Worm (Caenorhabditis elegans): ENCODE data around the gene exc-6.
"Not testable (repeated sequence)": the region's sequence is repeated elsewhere in the genome, so short reads cannot be mapped to it uniquely, and the experiment has no call there.

exc-6 gene

ce11 chrIII:1074152-1074551, 28.9 kb upstream of the exc-6 start:
- TF ChIP-seq T23F11.4 (GFP tag; optimal IDR thresholded peaks at IDR 0.05): no peak
- no peak for TF ChIP-seq fkh-6 (tag; optimal IDR thresholded peaks at IDR 0.05)
- no peak for TF ChIP-seq sox-4 (tag; optimal IDR thresholded peaks at IDR 0.05)
- TF ChIP-seq tbx-2 (tag; optimal IDR thresholded peaks at IDR 0.05): no peak
- TF ChIP-seq unc-3 (GFP tag; conservative IDR thresholded peaks at IDR 0.05): no peak
- TF ChIP-seq unc-3 (tag; optimal IDR thresholded peaks at IDR 0.05): no peak
- TF ChIP-seq hlh-6 (tag; optimal IDR thresholded peaks at IDR 0.05): no peak
- TF ChIP-seq F13H6.1 (tag; optimal IDR thresholded peaks at IDR 0.05): no peak
- TF ChIP-seq lin-11 (tag; optimal IDR thresholded peaks at IDR 0.05): no peak

DNA sequence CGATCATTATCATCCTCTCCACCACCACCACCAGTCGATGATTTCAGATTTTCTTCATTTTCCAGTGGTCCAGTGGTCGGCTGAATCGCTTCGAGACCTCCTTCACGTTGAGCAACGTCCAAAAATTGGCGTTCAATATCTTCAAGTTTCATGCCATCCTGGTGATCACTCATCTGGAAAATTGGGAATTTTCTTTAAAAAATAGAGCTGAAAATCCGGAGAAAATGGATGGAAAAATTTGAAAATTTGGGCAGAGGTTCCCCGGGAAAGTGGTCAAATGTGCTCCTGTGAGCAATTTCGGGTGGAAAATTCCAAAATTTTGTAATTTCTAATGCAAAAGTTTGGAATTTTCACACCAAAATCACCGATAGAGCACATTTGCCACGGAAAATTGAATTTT, 26.6 kb upstream of the exc-6 start, which contains the start of gene uaf-1:
Gene uaf-1 (minus strand): TSS at position 173 of the 400 bp plus-strand sequence.
- not testable (repeated sequence) for TF ChIP-seq pag-3 (tag; optimal IDR thresholded peaks at IDR 0.05; ENCODE audit: borderline replicate concordance); nhr-11 (tag; optimal IDR thresholded peaks at IDR 0.05); ceh-19 (GFP tag; optimal IDR thresholded peaks at IDR 0.05)

DNA sequence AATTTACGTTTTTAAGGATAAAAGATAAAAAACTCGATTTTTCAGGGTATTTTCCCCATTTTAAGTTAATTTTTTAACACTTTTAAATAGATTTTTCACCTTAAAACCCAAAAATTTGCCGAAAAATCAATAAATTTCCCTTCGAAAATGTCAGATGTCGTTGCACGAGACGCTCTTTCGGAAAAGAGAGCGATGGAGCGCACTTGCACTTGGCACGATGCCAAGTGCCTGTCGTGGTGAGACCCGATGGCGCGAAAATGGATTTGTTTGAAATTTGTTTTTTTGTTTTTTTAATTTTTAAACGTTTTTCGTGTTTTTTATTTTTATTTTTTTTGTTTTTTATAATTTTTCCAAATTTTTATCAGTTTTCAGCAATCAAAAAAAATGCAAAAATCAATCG, 22.5 kb upstream of the exc-6 start, which contains the start of the genes rab-18 and kbp-4:
Gene rab-18 (minus strand): TSS at position 240 of the 400 bp plus-strand sequence.
Gene kbp-4 (plus strand): TSS at position 366 of the 400 bp plus-strand sequence.
- TF ChIP-seq ceh-14 (tag; optimal IDR thresholded peaks at IDR 0.05): peak; percentile 44
- peak; percentile 57 for TF ChIP-seq rnt-1 (tag; optimal IDR thresholded peaks at IDR 0.05)
- no peak for TF ChIP-seq zip-5 (tag; optimal IDR thresholded peaks at IDR 0.05)
- peak; percentile 60 for TF ChIP-seq tbx-2 (tag; optimal IDR thresholded peaks at IDR 0.05)
- TF ChIP-seq nfya-1 (tag; optimal IDR thresholded peaks at IDR 0.05): peak; percentile 88
- peak; percentile 35 for TF ChIP-seq unc-42 (tag; optimal IDR thresholded peaks at IDR 0.05)
- peak; percentile 26 for TF ChIP-seq odd-2 (tag; optimal IDR thresholded peaks at IDR 0.05)
- peak; percentile 97 for TF ChIP-seq hlh-30 (tag; optimal IDR thresholded peaks at IDR 0.05; ENCODE audit: insufficient read depth)
- no peak for TF ChIP-seq nhr-11 (tag; optimal IDR thresholded peaks at IDR 0.05)
- TF ChIP-seq ceh-18 (tag; optimal IDR thresholded peaks at IDR 0.05): peak; percentile 65
- TF ChIP-seq unc-55 (GFP tag; optimal IDR thresholded peaks at IDR 0.05): peak; percentile 36
- peak; percentile 90 for TF ChIP-seq ceh-48 (tag; optimal IDR thresholded peaks at IDR 0.05)
- TF ChIP-seq K02D7.2 (tag; optimal IDR thresholded peaks at IDR 0.05): no peak
- peak; percentile 9 for TF ChIP-seq ztf-16 (tag; optimal IDR thresholded peaks at IDR 0.05)
- TF ChIP-seq ceh-22 (tag; optimal IDR thresholded peaks at IDR 0.05): no peak
- no peak for TF ChIP-seq pha-4 (tag; optimal IDR thresholded peaks at IDR 0.05)
- peak; percentile 49 for TF ChIP-seq ceh-30 (tag; optimal IDR thresholded peaks at IDR 0.05)
- no peak for TF ChIP-seq unc-3 (GFP tag; conservative IDR thresholded peaks at IDR 0.05)
- peak; percentile 7 for TF ChIP-seq unc-3 (tag; optimal IDR thresholded peaks at IDR 0.05)
- no peak for TF ChIP-seq fkh-6 (tag; optimal IDR thresholded peaks at IDR 0.05)
- TF ChIP-seq ceh-9 (tag; optimal IDR thresholded peaks at IDR 0.05): no peak
- TF ChIP-seq ceh-24 (tag; optimal IDR thresholded peaks at IDR 0.05): no peak
- no peak for TF ChIP-seq hlh-15 (tag; optimal IDR thresholded peaks at IDR 0.05)
- peak; percentile 56 for TF ChIP-seq ceh-31 (tag; optimal IDR thresholded peaks at IDR 0.05)
- no peak for TF ChIP-seq pros-1 (tag; optimal IDR thresholded peaks at IDR 0.05)
- no peak for TF ChIP-seq sox-4 (tag; optimal IDR thresholded peaks at IDR 0.05)
- TF ChIP-seq sox-2 (GFP tag; IDR thresholded peaks at IDR 0.05): no peak
- peak; percentile 61 for TF ChIP-seq ceh-34 (tag; optimal IDR thresholded peaks at IDR 0.05)
- peak; percentile 49 for TF ChIP-seq dve-1 (tag; optimal IDR thresholded peaks at IDR 0.05)
- peak; percentile 7 for TF ChIP-seq ets-4 (tag; optimal IDR thresholded peaks at IDR 0.05)
- TF ChIP-seq hlh-8 (tag; optimal IDR thresholded peaks at IDR 0.05): no peak
- TF ChIP-seq elt-2 (tag; optimal IDR thresholded peaks at IDR 0.05): peak; percentile 62
- peak; percentile 21 for TF ChIP-seq pqm-1 (tag; optimal IDR thresholded peaks at IDR 0.05)
- no peak for TF ChIP-seq C38D4.7 (GFP tag; optimal IDR thresholded peaks at IDR 0.05)
